Fruit fly (Drosophila melanogaster): ENCODE results near the gene CG11537.

Gene CG11537

DNA sequence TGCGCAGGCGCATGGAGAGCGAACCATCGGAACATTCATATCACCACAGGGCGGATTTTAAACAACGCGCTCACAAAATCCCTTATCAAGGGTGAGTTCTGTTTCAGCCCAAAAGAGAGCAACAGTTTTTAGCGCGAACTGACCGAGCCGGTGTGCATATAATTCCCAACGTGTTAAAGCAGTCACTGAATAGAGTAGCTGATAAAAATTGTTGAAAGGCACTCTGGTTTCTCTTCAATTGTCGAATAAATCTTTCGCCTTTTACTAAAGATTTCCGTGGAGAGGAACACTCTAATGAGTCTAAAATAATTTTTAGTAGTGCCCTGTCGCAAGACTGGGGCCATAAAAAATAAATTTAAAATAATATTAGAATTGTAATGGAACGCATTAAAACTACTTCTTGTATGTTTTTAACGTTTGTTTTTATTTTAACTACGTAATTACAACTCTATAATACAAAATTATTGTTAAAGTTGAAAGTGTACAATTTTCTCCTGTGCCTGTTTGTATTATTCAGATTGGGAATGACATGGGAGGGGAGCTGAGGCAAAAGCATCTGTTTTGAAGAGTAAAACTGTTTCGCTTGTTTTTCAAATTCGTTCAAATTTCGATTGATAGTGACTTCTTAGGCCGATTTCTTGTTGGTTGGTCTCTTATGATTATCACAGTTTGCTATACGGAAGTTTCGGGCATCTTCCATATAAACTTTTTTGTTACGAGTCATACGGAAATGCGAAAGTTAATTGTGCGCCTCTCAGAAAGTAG, 52.5 kb downstream of the CG11537 start (continued):
- TF ChIP-seq net (GFP tag; optimal IDR thresholded peaks at IDR 0.05) (no peak), CG4318 (GFP tag; optimal IDR thresholded peaks at IDR 0.05) (no peak), CG10631 (GFP tag; optimal IDR thresholded peaks at IDR 0.05) (peak; percentile 16), Ets21C (GFP tag; optimal IDR thresholded peaks at IDR 0.05) (no peak), Hr38 (GFP tag; optimal IDR thresholded peaks at IDR 0.05) (no peak), CG9139 (GFP tag; optimal IDR thresholded peaks at IDR 0.05) (no peak), CG6792 (GFP tag; optimal IDR thresholded peaks at IDR 0.05) (peak; percentile 17), CG31627 (GFP tag; optimal IDR thresholded peaks at IDR 0.05) (no peak)

DNA sequence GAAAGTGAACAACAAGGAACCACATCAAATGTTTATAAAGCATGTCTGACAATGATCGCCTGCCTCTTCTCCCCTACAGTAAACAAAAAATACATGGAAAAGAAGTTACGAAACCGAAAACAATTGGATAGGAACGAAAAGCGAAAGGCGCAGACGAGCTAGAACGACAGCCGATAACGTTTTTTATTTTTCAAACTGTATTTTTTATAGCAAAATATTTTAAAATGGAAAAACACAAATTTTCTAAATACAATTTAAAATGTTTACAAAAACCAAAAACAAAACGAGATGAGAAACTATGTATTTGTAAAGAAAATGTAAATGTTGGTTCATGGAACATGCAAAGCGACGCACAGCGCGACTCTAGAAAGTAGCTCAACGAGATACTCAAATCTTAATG, 54.2 kb downstream of the CG11537 start:
- TF ChIP-seq CG3919 (GFP tag; optimal IDR thresholded peaks at IDR 0.05) (no peak), CG6163 (GFP tag; IDR thresholded peaks at IDR 0.05) (no peak), Sox15 (GFP tag; optimal IDR thresholded peaks at IDR 0.05) (no peak), CG34406 (GFP tag; optimal IDR thresholded peaks at IDR 0.05) (no peak), Ets96B (tag; optimal IDR thresholded peaks at IDR 0.05) (no peak), CG11902 (GFP tag; optimal IDR thresholded peaks at IDR 0.05) (no peak), lz (GFP tag; optimal IDR thresholded peaks at IDR 0.05) (no peak), svp (GFP tag) (no peak), Gug (GFP tag; IDR thresholded peaks at IDR 0.05) (no peak), CG6808 (GFP tag; optimal IDR thresholded peaks at IDR 0.05) (no peak), dac (GFP tag; optimal IDR thresholded peaks at IDR 0.05) (no peak), CG10631 (GFP tag; optimal IDR thresholded peaks at IDR 0.05) (no peak), CG1621 (tag; optimal IDR thresholded peaks at IDR 0.05) (no peak), Smox (GFP tag; optimal IDR thresholded peaks at IDR 0.05) (no peak)

DNA sequence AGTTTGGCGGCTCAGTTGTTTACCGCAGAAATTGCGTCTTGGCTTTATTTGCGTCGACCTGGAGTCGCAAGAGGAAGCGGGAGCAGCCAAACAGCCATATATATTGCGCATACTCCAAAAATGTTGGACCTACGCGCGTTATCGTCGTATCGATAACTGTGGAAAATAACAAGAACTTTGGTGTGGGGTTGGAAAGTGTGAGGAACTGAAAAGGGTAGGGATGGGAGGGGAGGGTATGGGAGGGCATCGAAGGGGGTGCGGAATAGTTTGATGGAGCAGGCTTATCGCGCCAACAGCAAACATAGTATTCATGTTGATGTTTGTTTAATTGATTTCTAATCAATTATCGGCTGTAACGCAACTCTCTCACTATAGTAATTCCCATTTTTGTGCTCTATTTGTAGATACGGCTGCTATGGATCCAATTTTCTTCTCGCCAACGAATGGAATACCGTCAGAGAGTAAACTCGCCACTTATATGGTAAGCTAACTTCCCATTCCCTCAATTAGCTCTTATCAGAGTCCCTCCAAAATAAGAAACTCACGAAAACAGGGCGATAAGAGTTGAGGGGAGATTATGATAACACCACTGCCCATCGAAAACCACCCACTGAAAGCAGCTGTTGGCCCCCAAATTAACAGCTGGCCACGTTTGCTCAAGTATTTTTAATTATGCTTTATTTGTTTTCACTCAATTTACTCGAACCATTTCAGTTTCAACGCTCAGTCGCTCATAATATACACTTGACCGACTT, 59.8 kb downstream of the CG11537 start:
- no peak for TF ChIP-seq CG6163 (GFP tag; IDR thresholded peaks at IDR 0.05)
- TF ChIP-seq Smox (GFP tag; optimal IDR thresholded peaks at IDR 0.05) = no peak
- peak; percentile 48 for TF ChIP-seq vri (GFP tag; optimal IDR thresholded peaks at IDR 0.05)
- TF ChIP-seq fd59A (GFP tag; optimal IDR thresholded peaks at IDR 0.05) = no peak
- TF ChIP-seq Eip78C (GFP tag) = no peak
- peak; percentile 92 for TF ChIP-seq fkh (GFP tag; optimal IDR thresholded peaks at IDR 0.05)
- no peak for TF ChIP-seq fd85E (GFP tag; optimal IDR thresholded peaks at IDR 0.05)

DNA sequence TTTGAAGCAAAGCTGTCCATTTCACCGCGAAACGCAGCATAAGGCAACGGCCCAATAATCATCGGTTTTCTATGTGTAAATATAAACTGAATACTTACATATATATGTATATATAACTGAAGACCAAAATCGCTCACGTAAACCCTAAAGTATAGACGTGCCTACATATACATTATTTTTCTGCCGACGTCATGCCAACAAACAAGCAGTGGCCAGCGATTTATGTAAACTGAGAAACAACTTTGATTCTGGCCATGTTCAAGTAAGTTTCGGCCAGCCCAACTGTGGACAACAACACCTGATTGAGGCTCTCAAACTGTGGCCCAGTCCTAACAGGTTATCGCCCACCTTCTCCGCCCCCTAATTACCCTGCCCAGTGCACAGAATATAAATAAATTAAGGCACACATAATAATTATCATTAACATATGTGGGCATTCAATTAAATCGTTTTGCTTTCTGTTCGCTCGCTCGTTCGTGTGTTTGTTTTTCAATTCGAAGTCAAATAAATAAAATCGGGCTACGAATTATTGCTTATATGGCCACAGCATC, 61.2 kb downstream of the CG11537 start:
- peak; percentile 49 for TF ChIP-seq fkh (GFP tag; optimal IDR thresholded peaks at IDR 0.05)
- no peak for TF ChIP-seq Hr38 (GFP tag; optimal IDR thresholded peaks at IDR 0.05)
- no peak for TF ChIP-seq CG11902 (GFP tag; optimal IDR thresholded peaks at IDR 0.05)
- TF ChIP-seq CG4318 (GFP tag; optimal IDR thresholded peaks at IDR 0.05) = no peak
- TF ChIP-seq svp (GFP tag) = peak; percentile 77
- TF ChIP-seq Lpt (GFP tag; optimal IDR thresholded peaks at IDR 0.05) = no peak
- no peak for TF ChIP-seq vri (GFP tag; optimal IDR thresholded peaks at IDR 0.05)
- TF ChIP-seq Sox15 (GFP tag; optimal IDR thresholded peaks at IDR 0.05) = no peak
- no peak for TF ChIP-seq CG6163 (GFP tag; IDR thresholded peaks at IDR 0.05)
- TF ChIP-seq fd59A (GFP tag; optimal IDR thresholded peaks at IDR 0.05) = no peak
- no peak for TF ChIP-seq lz (GFP tag; optimal IDR thresholded peaks at IDR 0.05)
- TF ChIP-seq Hr39 (GFP tag; optimal IDR thresholded peaks at IDR 0.05) = no peak
- no peak for TF ChIP-seq CG6854 (GFP tag; optimal IDR thresholded peaks at IDR 0.05)
- no peak for TF ChIP-seq Blimp-1 (GFP tag; optimal IDR thresholded peaks at IDR 0.05)
- TF ChIP-seq eg (GFP tag; IDR thresholded peaks at IDR 0.05) = no peak
- no peak for TF ChIP-seq esn (GFP tag; optimal IDR thresholded peaks at IDR 0.05)

Data from whole organism, prepupa.